Worm (Caenorhabditis elegans) whole organism, midembryonic: Measurements from ENCODE around the gene atp-2.

Source experiments
- T22C8.4 ChIP-seq: fragments of 200-800 bp; sonication (Bioruptor generic); IDR thresholded peaks from 2 replicates; pipeline ENCODE4 v1.3.6; 2022; ENCODE audit warnings: missing genetic modification characterization, missing compliant biosample characterization
- cog-1 ChIP-seq: sonication (generic microtip); optimal IDR thresholded peaks from 2 replicates; lab custom pipeline; 2016; ENCODE audit warnings: missing genetic modification characterization, missing compliant biosample characterization
- flt-1 ChIP-seq: fragments of 200-800 bp; sonication (Bioruptor generic); IDR thresholded peaks from 2 replicates; pipeline ENCODE4 v1.3.6; 2022; ENCODE audit warnings: missing genetic modification characterization, missing compliant biosample characterization
- klf-2 ChIP-seq: fragments of 200-800 bp; sonication (Bioruptor generic); conservative IDR thresholded peaks from 2 replicates; pipeline ENCODE4 v1.3.6; 2022; ENCODE audit warnings: missing genetic modification reagents, missing genetic modification characterization, missing compliant biosample characterization
- med-1 ChIP-seq: sonication (generic microtip); optimal IDR thresholded peaks from 2 replicates; lab custom pipeline; 2017; ENCODE audit warnings: missing genetic modification characterization, mild to moderate bottlenecking, missing compliant biosample characterization, antibody characterized with exemption, missing genetic modification reagents; ENCODE audit not compliant: insufficient read depth
- ztf-23 ChIP-seq: fragments of 200-800 bp; sonication (Bioruptor generic); IDR thresholded peaks from 2 replicates; pipeline ENCODE4 v1.3.6; 2022; ENCODE audit warnings: missing genetic modification reagents, missing genetic modification characterization, missing compliant biosample characterization
- ztf-29 ChIP-seq: fragments of 200-800 bp; sonication (Bioruptor generic); IDR thresholded peaks from 2 replicates; pipeline ENCODE4 v1.3.6; 2022; ENCODE audit warnings: missing genetic modification reagents, missing genetic modification characterization, missing compliant biosample characterization

ce11 chrIII:5224908-5225307, 3.3 kb upstream of the atp-2 start:
- TF ChIP-seq flt-1 (GFP tag; lab: Robert Waterston, UW) (no peak), cog-1 (tag; lab: Kevin White, UChicago) (no peak), ztf-23 (GFP tag; lab: Robert Waterston, UW) (no peak), med-1 (no peak), ztf-29 (GFP tag; lab: Robert Waterston, UW) (no peak), klf-2 (GFP tag; lab: Robert Waterston, UW) (no peak), T22C8.4 (no peak)
